Fruit fly (Drosophila melanogaster): ENCODE measurements around the gene Top1.
A peak's percentile ranks its signal among the peaks of the same experiment; 100 is the strongest.

The Top1 gene

dm6 chrX:15356410-15356809, 37.1 kb downstream of the Top1 start:
- no peak for TF ChIP-seq Sox15 (GFP tag; optimal IDR thresholded peaks at IDR 0.05)
- TF ChIP-seq CG6276 (GFP tag; optimal IDR thresholded peaks at IDR 0.05): no peak
- TF ChIP-seq dac (GFP tag; optimal IDR thresholded peaks at IDR 0.05): no peak

DNA sequence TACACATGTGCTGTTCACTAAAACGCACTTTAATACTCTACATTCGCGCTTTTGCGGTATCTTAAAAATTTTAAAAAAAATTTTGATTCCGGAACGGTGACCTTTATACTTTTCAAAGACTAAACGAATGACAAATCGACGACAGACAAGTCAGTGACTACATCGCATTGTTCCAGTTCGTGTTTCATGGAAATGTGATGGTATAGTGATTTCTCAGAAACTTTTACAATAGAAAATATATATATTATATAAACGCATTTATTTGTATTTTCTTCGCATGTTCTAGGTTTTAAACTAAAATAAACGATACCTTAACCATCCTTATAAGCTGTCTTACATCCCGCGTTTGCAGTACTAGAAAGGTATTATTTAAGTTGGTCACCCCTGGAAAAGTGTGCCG, 41.7 kb downstream of the Top1 start, which contains the start of gene Pp1-13C:
Gene Pp1-13C (minus strand): TSS at position 101 of the 400 bp plus-strand sequence.
- no peak for TF ChIP-seq CG1621 (tag; optimal IDR thresholded peaks at IDR 0.05)
- TF ChIP-seq Eip93F (GFP tag; optimal IDR thresholded peaks at IDR 0.05): no peak
- no peak for TF ChIP-seq svp (GFP tag)
- TF ChIP-seq CG3032 (tag; optimal IDR thresholded peaks at IDR 0.05): no peak
- TF ChIP-seq Hr38 (GFP tag; optimal IDR thresholded peaks at IDR 0.05): no peak
- TF ChIP-seq vri (GFP tag; optimal IDR thresholded peaks at IDR 0.05): no peak
- TF ChIP-seq CG8632 (GFP tag; optimal IDR thresholded peaks at IDR 0.05): no peak
- TF ChIP-seq net (GFP tag; optimal IDR thresholded peaks at IDR 0.05): no peak
- no peak for TF ChIP-seq CG7368 (GFP tag; optimal IDR thresholded peaks at IDR 0.05)
- no peak for TF ChIP-seq CG32006 (GFP tag; optimal IDR thresholded peaks at IDR 0.05)
- no peak for TF ChIP-seq dsx (GFP tag; optimal IDR thresholded peaks at IDR 0.05; ENCODE audit: poor library complexity, severe bottlenecking)
- no peak for TF ChIP-seq CG11762 (GFP tag; optimal IDR thresholded peaks at IDR 0.05; ENCODE audit: insufficient read depth)
- no peak for TF ChIP-seq CG6163 (GFP tag; IDR thresholded peaks at IDR 0.05)
- TF ChIP-seq topi (GFP tag; optimal IDR thresholded peaks at IDR 0.05): no peak
- no peak for TF ChIP-seq Sox15 (GFP tag; optimal IDR thresholded peaks at IDR 0.05)
- TF ChIP-seq Hr39 (GFP tag; optimal IDR thresholded peaks at IDR 0.05): no peak

DNA sequence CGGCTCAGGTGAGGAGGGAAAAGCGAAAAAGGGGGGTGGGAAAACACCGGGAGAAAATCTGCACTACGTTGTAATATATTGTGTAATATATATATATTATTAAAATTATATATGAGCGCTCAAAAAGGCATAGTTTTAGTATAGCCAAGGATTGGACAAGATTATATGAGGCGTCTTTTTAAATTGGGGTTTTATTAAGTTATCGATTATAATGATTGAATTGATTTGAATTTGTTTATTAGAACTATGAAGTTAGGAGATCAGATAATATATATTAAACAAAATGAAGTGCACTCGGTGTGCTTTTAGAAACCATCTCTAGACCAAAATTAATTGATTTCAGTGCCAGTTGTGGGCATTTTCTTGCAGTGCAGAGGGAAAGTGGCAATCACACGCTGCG, 44.4 kb downstream of the Top1 start:
- TF ChIP-seq CG3032 (tag; optimal IDR thresholded peaks at IDR 0.05) (peak; percentile 20), acj6 (GFP tag; optimal IDR thresholded peaks at IDR 0.05) (peak; percentile 27), CG6163 (GFP tag; IDR thresholded peaks at IDR 0.05) (no peak), fkh (GFP tag; optimal IDR thresholded peaks at IDR 0.05) (no peak), lz (GFP tag; optimal IDR thresholded peaks at IDR 0.05) (no peak), CG3919 (GFP tag; optimal IDR thresholded peaks at IDR 0.05) (peak; percentile 12), Hr39 (GFP tag; optimal IDR thresholded peaks at IDR 0.05) (no peak), Sox15 (GFP tag; optimal IDR thresholded peaks at IDR 0.05) (no peak), Ets96B (tag; optimal IDR thresholded peaks at IDR 0.05) (no peak), Hr4 (GFP tag; optimal IDR thresholded peaks at IDR 0.05) (no peak), Eip78C (GFP tag) (peak; percentile 21), ss (GFP tag; optimal IDR thresholded peaks at IDR 0.05) (peak in 1 of 2 experiments; percentile 20)

dm6 chrX:15364467-15364866, 45.2 kb downstream of the Top1 start:
- peak; percentile 4 for TF ChIP-seq CG10669 (GFP tag; optimal IDR thresholded peaks at IDR 0.05)
- TF ChIP-seq salr (GFP tag; optimal IDR thresholded peaks at IDR 0.05): no peak
- TF ChIP-seq CG3032 (tag; optimal IDR thresholded peaks at IDR 0.05): no peak
- no peak for TF ChIP-seq topi (GFP tag; optimal IDR thresholded peaks at IDR 0.05)
- TF ChIP-seq CG6163 (GFP tag; IDR thresholded peaks at IDR 0.05): no peak
- no peak for TF ChIP-seq CG6854 (GFP tag; optimal IDR thresholded peaks at IDR 0.05)
- no peak for TF ChIP-seq fkh (GFP tag; optimal IDR thresholded peaks at IDR 0.05)
- no peak for TF ChIP-seq Eip93F (GFP tag; optimal IDR thresholded peaks at IDR 0.05)
- no peak for TF ChIP-seq eg (GFP tag; IDR thresholded peaks at IDR 0.05)
- no peak for TF ChIP-seq achi (GFP tag; optimal IDR thresholded peaks at IDR 0.05)
- TF ChIP-seq Lpt (GFP tag; optimal IDR thresholded peaks at IDR 0.05): no peak
- TF ChIP-seq spab (GFP tag; optimal IDR thresholded peaks at IDR 0.05): no peak
- peak; percentile 47 for TF ChIP-seq acj6 (GFP tag; optimal IDR thresholded peaks at IDR 0.05)
- TF ChIP-seq ss (GFP tag; optimal IDR thresholded peaks at IDR 0.05): no peak
- TF ChIP-seq lz (GFP tag; optimal IDR thresholded peaks at IDR 0.05): no peak
- TF ChIP-seq Hr39 (GFP tag; optimal IDR thresholded peaks at IDR 0.05): no peak
- TF ChIP-seq Sox102F (GFP tag; optimal IDR thresholded peaks at IDR 0.05): no peak
- no peak for TF ChIP-seq Hr4 (GFP tag; optimal IDR thresholded peaks at IDR 0.05)
- no peak for TF ChIP-seq CG4318 (GFP tag; optimal IDR thresholded peaks at IDR 0.05)
- no peak for TF ChIP-seq net (GFP tag; optimal IDR thresholded peaks at IDR 0.05)
- no peak for TF ChIP-seq CG8119 (GFP tag; IDR thresholded peaks at IDR 0.05)
- TF ChIP-seq svp (GFP tag): peak; percentile 55
- TF ChIP-seq Sox14 (GFP tag; optimal IDR thresholded peaks at IDR 0.05): no peak

All from whole organism, prepupa.